Fruit fly (Drosophila melanogaster): Measurements from ENCODE around the gene KaiR1D.
A peak's percentile ranks its signal among the peaks of the same experiment; 100 is the strongest.

The KaiR1D gene

dm6 chr3R:20821815-20822375 is 44.1 kb downstream of the KaiR1D start, which contains the start of the genes CG17271 and RpS20 (continued):
- TF ChIP-seq bowl (GFP tag; IDR thresholded peaks at IDR 0.05) (peak; percentile 73), CG12219 (GFP tag; optimal IDR thresholded peaks at IDR 0.05) (peak; percentile 69), CG6272 (GFP tag; IDR thresholded peaks at IDR 0.05) (peak; percentile 90), Fer1 (GFP tag; optimal IDR thresholded peaks at IDR 0.05) (peak; percentile 90), CG32532 (GFP tag; IDR thresholded peaks at IDR 0.05) (peak; percentile 94), ERR (GFP tag; optimal IDR thresholded peaks at IDR 0.05) (peak; percentile 91), knrl (GFP tag; IDR thresholded peaks at IDR 0.05; ENCODE audit: partially characterized antibody) (peak; percentile 58; the same call in 1 of the 3 replicates), dmrt11E (tag; optimal IDR thresholded peaks at IDR 0.05) (peak; percentile 87), esg (GFP tag; conservative IDR thresholded peaks at IDR 0.05) (peak; percentile 90), bcd (GFP tag; optimal IDR thresholded peaks at IDR 0.05) (peak; percentile 90), D (optimal IDR thresholded peaks at IDR 0.05) (no peak), D (GFP tag; optimal IDR thresholded peaks at IDR 0.05) (peak; percentile 72), CG6175 (GFP tag; IDR thresholded peaks at IDR 0.05) (peak; percentile 61; the same call in 1 of the 3 replicates), Mad (GFP tag; optimal IDR thresholded peaks at IDR 0.05) (peak; percentile 94), BtbVII (GFP tag; optimal IDR thresholded peaks at IDR 0.05) (peak; percentile 76), Gsc (GFP tag; IDR thresholded peaks at IDR 0.05) (no peak), Hey (tag; optimal IDR thresholded peaks at IDR 0.05) (peak; percentile 51), CG43689 (GFP tag; IDR thresholded peaks at IDR 0.05) (peak; percentile 75), Dek (tag; optimal IDR thresholded peaks at IDR 0.05) (peak; percentile 84), CG18764 (GFP tag; optimal IDR thresholded peaks at IDR 0.05) (peak; percentile 87), cad (GFP tag; optimal IDR thresholded peaks at IDR 0.05) (peak; percentile 6), dm (GFP tag; optimal IDR thresholded peaks at IDR 0.05) (peak; percentile 93), CG1529 (GFP tag; optimal IDR thresholded peaks at IDR 0.05) (peak; percentile 76), CG7786 (GFP tag; optimal IDR thresholded peaks at IDR 0.05) (peak; percentile 96), run (tag; optimal IDR thresholded peaks at IDR 0.05) (peak; percentile 65), trh (GFP tag; optimal IDR thresholded peaks at IDR 0.05) (peak; percentile 85), CG11504 (tag; optimal IDR thresholded peaks at IDR 0.05) (peak; percentile 87), Oli (tag; optimal IDR thresholded peaks at IDR 0.05) (peak; percentile 74), crc (GFP tag; optimal IDR thresholded peaks at IDR 0.05) (peak; percentile 94), Hand (GFP tag; optimal IDR thresholded peaks at IDR 0.05) (peak; percentile 59), CG16815 (GFP tag; optimal IDR thresholded peaks at IDR 0.05) (peak; percentile 82), lab (GFP tag; optimal IDR thresholded peaks at IDR 0.05) (peak; percentile 94), cwo (GFP tag; optimal IDR thresholded peaks at IDR 0.05) (peak; percentile 78), Six4 (GFP tag; optimal IDR thresholded peaks at IDR 0.05) (peak; percentile 84), CG1647 (GFP tag; optimal IDR thresholded peaks at IDR 0.05) (peak; percentile 90), so (GFP tag; IDR thresholded peaks at IDR 0.05) (peak; percentile 91), fru (optimal IDR thresholded peaks at IDR 0.05) (no peak), HmgD (GFP tag; optimal IDR thresholded peaks at IDR 0.05) (peak; percentile 96), Dip3 (GFP tag; optimal IDR thresholded peaks at IDR 0.05) (peak; percentile 95), grn (GFP tag; optimal IDR thresholded peaks at IDR 0.05) (peak; percentile 72), CoRest (tag; optimal IDR thresholded peaks at IDR 0.05) (peak; percentile 91), pb (GFP tag; optimal IDR thresholded peaks at IDR 0.05) (peak; percentile 91), Opbp (GFP tag; IDR thresholded peaks at IDR 0.05; ENCODE audit: partially characterized antibody) (peak; percentile 26; the same call in 1 of the 3 replicates), CG1832 (GFP tag; optimal IDR thresholded peaks at IDR 0.05) (no peak), Hr78 (GFP tag; optimal IDR thresholded peaks at IDR 0.05) (no peak), gce (GFP tag; IDR thresholded peaks at IDR 0.05) (peak; percentile 82; the same call in 2 of the 3 replicates), CG34376 (GFP tag; optimal IDR thresholded peaks at IDR 0.05) (peak; percentile 90), pros (GFP tag; optimal IDR thresholded peaks at IDR 0.05) (no peak), Dp (GFP tag; optimal IDR thresholded peaks at IDR 0.05) (peak; percentile 44), vfl (GFP tag; optimal IDR thresholded peaks at IDR 0.05) (peak; percentile 91)

All from whole organism, embryonic.